Comparison of ENCODE assay signal across 2 fruit fly cellular contexts in the genomic region with DNA sequence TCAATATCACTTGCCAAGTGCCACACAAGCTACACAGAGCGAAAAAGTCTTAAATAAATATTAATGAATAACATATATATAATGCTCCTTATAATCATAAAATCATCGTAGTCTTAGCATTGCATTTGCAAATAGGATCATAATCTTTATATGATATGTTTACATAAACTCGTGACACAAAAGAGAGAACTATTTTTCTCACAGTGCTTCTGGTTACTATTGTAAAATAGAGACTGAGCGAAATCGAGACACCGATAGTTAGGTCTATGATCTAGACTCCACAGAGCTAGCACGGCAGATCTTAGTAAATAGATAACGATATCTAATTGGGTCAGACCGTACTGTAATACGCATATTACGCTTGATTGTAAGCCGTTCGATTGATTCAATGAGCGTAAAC.
TF ChIP-seq lines count a peak whose summit lies in the region.

No protein-coding gene starts in this region.

TF ChIP-seq in whole organism, embryonic, 481 proteins besides CTCF, POLR2A, EP300 and RAD21 (continued from another document and continues in another):
- TF ChIP-seq CG8924 (tag; optimal IDR thresholded peaks at IDR 0.05; lab: Kevin White, UChicago) (peak; percentile 82), CG7372 (GFP tag; IDR thresholded peaks at IDR 0.05; lab: Robert Waterston, UW) (no peak), CG11456 (GFP tag; IDR thresholded peaks at IDR 0.05; lab: Robert Waterston, UW) (peak; percentile 61; the same call in 2 of the 3 replicates), CG4282 (GFP tag; optimal IDR thresholded peaks at IDR 0.05; lab: Kevin White, UChicago) (no peak), sisA (GFP tag; IDR thresholded peaks at IDR 0.05; lab: Robert Waterston, UW) (peak; percentile 84), Spps (tag; optimal IDR thresholded peaks at IDR 0.05; lab: Kevin White, UChicago) (no peak), Asciz (GFP tag; optimal IDR thresholded peaks at IDR 0.05; lab: Kevin White, UChicago) (no peak), inv (GFP tag; IDR thresholded peaks at IDR 0.05; lab: Robert Waterston, UW; ENCODE audit: partially characterized antibody) (no peak), B-H2 (GFP tag; optimal IDR thresholded peaks at IDR 0.05; lab: Kevin White, UChicago) (no peak), CG12659 (GFP tag; optimal IDR thresholded peaks at IDR 0.05; lab: Kevin White, UChicago) (peak; percentile 65), unpg (GFP tag; optimal IDR thresholded peaks at IDR 0.05; lab: Kevin White, UChicago) (peak; percentile 88), rib (GFP tag; IDR thresholded peaks at IDR 0.05; lab: Robert Waterston, UW) (no peak), CG9215 (GFP tag; IDR thresholded peaks at IDR 0.05; lab: Robert Waterston, UW) (no peak), CG15073 (GFP tag; optimal IDR thresholded peaks at IDR 0.05; lab: Kevin White, UChicago) (no peak), Poxn (GFP tag; IDR thresholded peaks at IDR 0.05; lab: Robert Waterston, UW) (no peak), CG5245 (GFP tag; optimal IDR thresholded peaks at IDR 0.05; lab: Kevin White, UChicago) (peak; percentile 21), CG2875 (GFP tag; optimal IDR thresholded peaks at IDR 0.05; lab: Kevin White, UChicago) (peak; percentile 51), CG4617 (GFP tag; optimal IDR thresholded peaks at IDR 0.05; lab: Kevin White, UChicago; ENCODE audit: borderline replicate concordance) (no peak), Awh (GFP tag; IDR thresholded peaks at IDR 0.05; lab: Robert Waterston, UW) (no peak), ham (GFP tag; IDR thresholded peaks at IDR 0.05; lab: Robert Waterston, UW) (no peak), CG10209 (GFP tag; optimal IDR thresholded peaks at IDR 0.05; lab: Kevin White, UChicago) (peak; percentile 61), CG8359 (GFP tag; optimal IDR thresholded peaks at IDR 0.05; lab: Kevin White, UChicago; ENCODE audit: borderline replicate concordance) (no peak), CG11560 (tag; IDR thresholded peaks at IDR 0.05; lab: Robert Waterston, UW) (peak; percentile 46; the same call in 1 of the 3 replicates), row (GFP tag; IDR thresholded peaks at IDR 0.05; lab: Robert Waterston, UW) (peak; percentile 91), CG15514 (GFP tag; optimal IDR thresholded peaks at IDR 0.05; lab: Kevin White, UChicago) (no peak), E2f2 (GFP tag; IDR thresholded peaks at IDR 0.05; lab: Robert Waterston, UW) (peak; percentile 58; the same call in 1 of the 2 replicates), CG7271 (tag; optimal IDR thresholded peaks at IDR 0.05; lab: Kevin White, UChicago) (no peak), tio (GFP tag; optimal IDR thresholded peaks at IDR 0.05; lab: Kevin White, UChicago) (peak; percentile 48), CG16813 (GFP tag; IDR thresholded peaks at IDR 0.05; lab: Robert Waterston, UW; ENCODE audit: partially characterized antibody) (no peak), CG11093 (GFP tag; IDR thresholded peaks at IDR 0.05; lab: Robert Waterston, UW) (no peak), dysf (GFP tag; IDR thresholded peaks at IDR 0.05; lab: Robert Waterston, UW) (peak; percentile 86), CG1529 (GFP tag; optimal IDR thresholded peaks at IDR 0.05; lab: Kevin White, UChicago) (peak; percentile 49), seq (GFP tag; IDR thresholded peaks at IDR 0.05; lab: Robert Waterston, UW) (peak; percentile 75), mld (GFP tag; IDR thresholded peaks at IDR 0.05; lab: Robert Waterston, UW; ENCODE audit: partially characterized antibody) (no peak), Sry-β (GFP tag; optimal IDR thresholded peaks at IDR 0.05; lab: Kevin White, UChicago) (no peak), CG18011 (GFP tag; optimal IDR thresholded peaks at IDR 0.05; lab: Kevin White, UChicago) (no peak), CG14860 (GFP tag; IDR thresholded peaks at IDR 0.05; lab: Robert Waterston, UW; ENCODE audit: partially characterized antibody) (no peak), ssp (GFP tag; IDR thresholded peaks at IDR 0.05; lab: Robert Waterston, UW) (peak; percentile 56), CG7839 (tag; optimal IDR thresholded peaks at IDR 0.05; lab: Kevin White, UChicago) (peak; percentile 85), ato (GFP tag; IDR thresholded peaks at IDR 0.05; lab: Robert Waterston, UW; ENCODE audit: partially characterized antibody) (no peak), CG9609 (GFP tag; optimal IDR thresholded peaks at IDR 0.05; lab: Kevin White, UChicago) (no peak), chm (GFP tag; IDR thresholded peaks at IDR 0.05; lab: Robert Waterston, UW) (peak; percentile 73), cad (GFP tag; optimal IDR thresholded peaks at IDR 0.05; lab: Kevin White, UChicago) (no peak), CG33557 (GFP tag; optimal IDR thresholded peaks at IDR 0.05; lab: Kevin White, UChicago) (no peak), CG9817 (tag; optimal IDR thresholded peaks at IDR 0.05; lab: Kevin White, UChicago) (peak; percentile 66), Ets65A (GFP tag; lab: Kevin White, UChicago) (peak; percentile 86), CG13775 (GFP tag; optimal IDR thresholded peaks at IDR 0.05; lab: Kevin White, UChicago) (peak; percentile 49), CG6765 (GFP tag; optimal IDR thresholded peaks at IDR 0.05; lab: Kevin White, UChicago) (no peak), corto (GFP tag; optimal IDR thresholded peaks at IDR 0.05; lab: Kevin White, UChicago) (no peak), wek (GFP tag; optimal IDR thresholded peaks at IDR 0.05; lab: Kevin White, UChicago) (no peak), sqz (GFP tag; optimal IDR thresholded peaks at IDR 0.05; lab: Kevin White, UChicago) (no peak), CG6689 (GFP tag; IDR thresholded peaks at IDR 0.05; lab: Robert Waterston, UW) (no peak), CG3838 (GFP tag; optimal IDR thresholded peaks at IDR 0.05; lab: Kevin White, UChicago) (no peak), esg (GFP tag; conservative IDR thresholded peaks at IDR 0.05; lab: Robert Waterston, UW) (peak; percentile 81), scrt (GFP tag; optimal IDR thresholded peaks at IDR 0.05; lab: Kevin White, UChicago) (no peak), sug (tag; optimal IDR thresholded peaks at IDR 0.05; lab: Kevin White, UChicago) (no peak), Fer1 (GFP tag; optimal IDR thresholded peaks at IDR 0.05; lab: Kevin White, UChicago) (no peak), Dfd (GFP tag; optimal IDR thresholded peaks at IDR 0.05; lab: Kevin White, UChicago) (no peak), Hr3 (GFP tag; optimal IDR thresholded peaks at IDR 0.05; lab: Kevin White, UChicago) (peak; percentile 64), Opbp (GFP tag; IDR thresholded peaks at IDR 0.05; lab: Robert Waterston, UW; ENCODE audit: partially characterized antibody) (no peak), NC2α (GFP tag; optimal IDR thresholded peaks at IDR 0.05; lab: Kevin White, UChicago) (no peak), danr (GFP tag; IDR thresholded peaks at IDR 0.05; lab: Robert Waterston, UW) (no peak), CG3065 (GFP tag; optimal IDR thresholded peaks at IDR 0.05; lab: Kevin White, UChicago) (no peak), CG4328 (GFP tag; optimal IDR thresholded peaks at IDR 0.05; lab: Kevin White, UChicago) (no peak)

TF ChIP-seq in whole organism, prepupa, 60 proteins besides CTCF, POLR2A, EP300 and RAD21 (continued from another document):
- TF ChIP-seq CG10669 (GFP tag; optimal IDR thresholded peaks at IDR 0.05; lab: Kevin White, UChicago) (no peak), CG3032 (tag; optimal IDR thresholded peaks at IDR 0.05; lab: Kevin White, UChicago) (no peak), Ets21C (GFP tag; optimal IDR thresholded peaks at IDR 0.05; lab: Kevin White, UChicago) (no peak), OdsH (GFP tag; optimal IDR thresholded peaks at IDR 0.05; lab: Kevin White, UChicago) (peak; percentile 45), lz (GFP tag; optimal IDR thresholded peaks at IDR 0.05; lab: Kevin White, UChicago) (no peak), fkh (GFP tag; optimal IDR thresholded peaks at IDR 0.05; lab: Kevin White, UChicago) (no peak), acj6 (GFP tag; optimal IDR thresholded peaks at IDR 0.05; lab: Kevin White, UChicago) (peak; percentile 16), CG31627 (GFP tag; optimal IDR thresholded peaks at IDR 0.05; lab: Kevin White, UChicago) (no peak), ss (GFP tag; optimal IDR thresholded peaks at IDR 0.05; lab: Kevin White, UChicago) (no peak), Eip93F (GFP tag; optimal IDR thresholded peaks at IDR 0.05; lab: Kevin White, UChicago) (no peak), CG9139 (GFP tag; optimal IDR thresholded peaks at IDR 0.05; lab: Kevin White, UChicago) (no peak), Eip75B (GFP tag; optimal IDR thresholded peaks at IDR 0.05; lab: Kevin White, UChicago) (no peak), CG15336 (GFP tag; IDR thresholded peaks at IDR 0.05; lab: Robert Waterston, UW) (peak; percentile 92), CG8119 (GFP tag; IDR thresholded peaks at IDR 0.05; lab: Robert Waterston, UW) (peak; percentile 91), Lpt (GFP tag; optimal IDR thresholded peaks at IDR 0.05; lab: Kevin White, UChicago) (peak; percentile 59), eg (GFP tag; IDR thresholded peaks at IDR 0.05; lab: Robert Waterston, UW) (peak; percentile 70), fd59A (GFP tag; optimal IDR thresholded peaks at IDR 0.05; lab: Kevin White, UChicago) (no peak), Eip78C (GFP tag; lab: Kevin White, UChicago) (peak; percentile 81), dac (GFP tag; optimal IDR thresholded peaks at IDR 0.05; lab: Kevin White, UChicago) (peak; percentile 42), net (GFP tag; optimal IDR thresholded peaks at IDR 0.05; lab: Kevin White, UChicago) (peak; percentile 70), CG32006 (GFP tag; optimal IDR thresholded peaks at IDR 0.05; lab: Kevin White, UChicago) (peak; percentile 84), Smox (GFP tag; optimal IDR thresholded peaks at IDR 0.05; lab: Kevin White, UChicago) (no peak), CG1621 (tag; optimal IDR thresholded peaks at IDR 0.05; lab: Kevin White, UChicago) (no peak), CG11294 (GFP tag; IDR thresholded peaks at IDR 0.05; lab: Robert Waterston, UW) (no peak), Met (GFP tag; optimal IDR thresholded peaks at IDR 0.05; lab: Kevin White, UChicago) (no peak), esn (GFP tag; optimal IDR thresholded peaks at IDR 0.05; lab: Kevin White, UChicago) (no peak), salr (GFP tag; optimal IDR thresholded peaks at IDR 0.05; lab: Kevin White, UChicago) (peak in 1 of 2 experiments; percentile 51), topi (GFP tag; optimal IDR thresholded peaks at IDR 0.05; lab: Kevin White, UChicago) (no peak), CG34406 (GFP tag; optimal IDR thresholded peaks at IDR 0.05; lab: Kevin White, UChicago) (no peak), fd85E (GFP tag; optimal IDR thresholded peaks at IDR 0.05; lab: Kevin White, UChicago) (no peak), Blimp-1 (GFP tag; optimal IDR thresholded peaks at IDR 0.05; lab: Kevin White, UChicago) (no peak)
